Worm (Caenorhabditis elegans) whole organism, L4 larva: ENCODE data around the gene ZK550.6.

ENCODE experiments used
- F44E2.7 ChIP-seq: fragments of 200-800 bp; sonication (Bioruptor generic); IDR thresholded peaks from 2 replicates; pipeline ENCODE4 v2.1.2; 2022; ENCODE audit warnings: missing genetic modification characterization, missing compliant biosample characterization
- T20F7.1 ChIP-seq: fragments of 200-800 bp; sonication (Bioruptor generic); optimal IDR thresholded peaks from 2 replicates; lab custom pipeline; 2018; ENCODE audit warnings: mild to moderate bottlenecking, missing genetic modification characterization, missing compliant biosample characterization
- T26A8.4 ChIP-seq: fragments of 200-800 bp; sonication (Bioruptor generic); IDR thresholded peaks from 2 replicates; pipeline ENCODE4 v1.3.6; 2022; ENCODE audit warnings: missing genetic modification characterization, missing compliant biosample characterization
- ZK337.2 ChIP-seq: fragments of 200-800 bp; sonication (Bioruptor generic); IDR thresholded peaks from 2 replicates; pipeline ENCODE4 v1.3.6; 2022; ENCODE audit warnings: missing genetic modification reagents, missing genetic modification characterization, missing compliant biosample characterization
- aha-1 ChIP-seq: fragments of 150-350 bp; peaks from one replicate; lab custom pipeline; 2014; ENCODE audit warnings: missing biosample characterization, missing genetic modification characterization
- ama-1 ChIP-seq: fragments of 150-350 bp; optimal IDR thresholded peaks from 2 replicates; lab custom pipeline; 2014; ENCODE audit warnings: inconsistent platforms, mixed read lengths
- attf-4 ChIP-seq: sonication (generic microtip); optimal IDR thresholded peaks from 3 replicates; lab custom pipeline; 2017; ENCODE audit warnings: missing biosample characterization, missing genetic modification characterization
- ceh-28 ChIP-seq: fragments of 150-350 bp; optimal IDR thresholded peaks from 2 replicates; lab custom pipeline; 2014; ENCODE audit warnings: missing biosample characterization, missing genetic modification reagents, missing genetic modification characterization
- ceh-32 ChIP-seq: sonication (generic microtip); optimal IDR thresholded peaks from 2 replicates; lab custom pipeline; 2016; ENCODE audit warnings: mild to moderate bottlenecking, missing genetic modification characterization, missing compliant biosample characterization; ENCODE audit not compliant: poor library complexity
- ceh-82 ChIP-seq: sonication (generic microtip); optimal IDR thresholded peaks from 2 replicates; lab custom pipeline; 2017; ENCODE audit warnings: missing biosample characterization, missing genetic modification characterization
- daf-16 ChIP-seq, 3 experiments: sonication (generic microtip); optimal IDR thresholded peaks; 2 replicates each; lab custom pipeline; 2016 to 2017; ENCODE audit warnings: missing genetic modification characterization in 3 of 3, missing genetic modification reagents in 3 of 3, mild to moderate bottlenecking in 2 of 3, missing compliant biosample characterization in 2 of 3, missing biosample characterization in 1 of 3, moderate library complexity in 1 of 3
- dmd-6 ChIP-seq: fragments of 200-800 bp; sonication (Bioruptor generic); IDR thresholded peaks from 2 replicates; pipeline ENCODE4 v1.3.6; 2022; ENCODE audit warnings: missing genetic modification reagents, missing genetic modification characterization, missing compliant biosample characterization
- dmd-8 ChIP-seq: fragments of 200-800 bp; sonication (Bioruptor generic); IDR thresholded peaks from 2 replicates; pipeline ENCODE4 v1.3.6; 2022; ENCODE audit warnings: missing genetic modification characterization, missing compliant biosample characterization
- dve-1 ChIP-seq: sonication (generic microtip); optimal IDR thresholded peaks from 2 replicates; lab custom pipeline; 2017; ENCODE audit warnings: antibody characterized with exemption, mild to moderate bottlenecking, missing genetic modification characterization, missing compliant biosample characterization; ENCODE audit not compliant: insufficient read depth
- egl-27 ChIP-seq: sonication (generic microtip); optimal IDR thresholded peaks from 3 replicates; lab custom pipeline; 2017; ENCODE audit warnings: missing biosample characterization, missing genetic modification reagents, missing genetic modification characterization
- hif-1 ChIP-seq, 2 experiments: sonication (generic microtip); optimal IDR thresholded peaks; 2 replicates each; lab custom pipeline; 2016 to 2017; ENCODE audit warnings: missing compliant biosample characterization in 2 of 2, missing genetic modification characterization in 2 of 2, missing genetic modification reagents in 2 of 2, missing genotype in 2 of 2, mild to moderate bottlenecking in 1 of 2
- hlh-11 ChIP-seq: fragments of 200-800 bp; sonication (Bioruptor generic); optimal IDR thresholded peaks from 2 replicates; lab custom pipeline; 2018; ENCODE audit warnings: mild to moderate bottlenecking, missing genetic modification characterization, missing compliant biosample characterization
- hlh-30 ChIP-seq: sonication (generic microtip); optimal IDR thresholded peaks from 2 replicates; lab custom pipeline; 2017; ENCODE audit warnings: antibody characterized with exemption, mild to moderate bottlenecking, missing genetic modification characterization, missing compliant biosample characterization; ENCODE audit not compliant: insufficient read depth
- hmg-1.1 ChIP-seq: fragments of 200-800 bp; sonication (Bioruptor generic); IDR thresholded peaks from 2 replicates; pipeline ENCODE4 v1.3.6; 2022; ENCODE audit warnings: missing genetic modification reagents, missing genetic modification characterization, missing compliant biosample characterization
- jun-1 ChIP-seq: fragments of 150-350 bp; optimal IDR thresholded peaks from 2 replicates; lab custom pipeline; 2014; ENCODE audit warnings: missing biosample characterization, missing genetic modification reagents, missing genetic modification characterization
- lim-7 ChIP-seq: fragments of 200-800 bp; sonication (Bioruptor generic); IDR thresholded peaks from 2 replicates; pipeline ENCODE4 v1.3.6; 2022; ENCODE audit warnings: missing genetic modification characterization, missing compliant biosample characterization
- lin-1 ChIP-seq: fragments of 200-800 bp; sonication (Bioruptor generic); IDR thresholded peaks from 2 replicates; pipeline ENCODE4 v1.3.6; 2022; ENCODE audit warnings: missing genetic modification reagents, missing genetic modification characterization, missing compliant biosample characterization
- lin-13 ChIP-seq: fragments of 150-350 bp; optimal IDR thresholded peaks from 2 replicates; lab custom pipeline; 2014; ENCODE audit warnings: missing biosample characterization, missing genetic modification reagents, missing genetic modification characterization
- lin-29 ChIP-seq: fragments of 200-800 bp; sonication (Bioruptor generic); IDR thresholded peaks from 2 replicates; pipeline ENCODE4 v1.3.6; 2022; ENCODE audit warnings: missing genetic modification reagents, missing genetic modification characterization, missing compliant biosample characterization
- lir-3 ChIP-seq: sonication (generic microtip); optimal IDR thresholded peaks from 2 replicates; lab custom pipeline; 2016; ENCODE audit warnings: mild to moderate bottlenecking, missing genetic modification characterization, missing compliant biosample characterization
- lsy-2 ChIP-seq, 2 experiments: fragments of 150-350 bp in 1 of 2; sonication (generic microtip) in 1 of 2; optimal IDR thresholded peaks; 2 replicates each; lab custom pipeline; 2014 to 2017; ENCODE audit warnings: missing biosample characterization in 2 of 2, missing genetic modification characterization in 2 of 2
- mdl-1 ChIP-seq, 2 experiments: fragments of 150-350 bp in 1 of 2; sonication (generic microtip) in 1 of 2; optimal IDR thresholded peaks; 2 replicates each; lab custom pipeline; 2014 to 2017; ENCODE audit warnings: missing biosample characterization in 2 of 2, missing genetic modification characterization in 2 of 2
- mep-1 ChIP-seq: fragments of 150-350 bp; sonication (generic microtip); optimal IDR thresholded peaks from 3 replicates; lab custom pipeline; 2014; ENCODE audit warnings: missing biosample characterization, missing genetic modification characterization
- mes-2 ChIP-seq: sonication (generic microtip); optimal IDR thresholded peaks from 2 replicates; lab custom pipeline; 2016; ENCODE audit warnings: missing genotype, mild to moderate bottlenecking, missing genetic modification characterization, missing compliant biosample characterization; ENCODE audit not compliant: poor library complexity, severe bottlenecking
- mxl-3 ChIP-seq: fragments of 200-800 bp; sonication (Bioruptor generic); optimal IDR thresholded peaks from 2 replicates; lab custom pipeline; 2018; ENCODE audit warnings: mild to moderate bottlenecking, missing genetic modification characterization, missing compliant biosample characterization
- nhr-111 ChIP-seq: fragments of 200-800 bp; sonication (Bioruptor generic); optimal IDR thresholded peaks from 2 replicates; lab custom pipeline; 2018; ENCODE audit warnings: mild to moderate bottlenecking, missing genetic modification characterization, missing compliant biosample characterization
- nhr-237 ChIP-seq: sonication (generic microtip); optimal IDR thresholded peaks from 2 replicates; lab custom pipeline; 2017; ENCODE audit warnings: missing biosample characterization, missing genetic modification characterization
- nhr-28 ChIP-seq: fragments of 150-350 bp; optimal IDR thresholded peaks from 2 replicates; lab custom pipeline; 2014; ENCODE audit warnings: missing biosample characterization, missing genetic modification characterization
- nhr-42 ChIP-seq: fragments of 200-800 bp; sonication (Bioruptor generic); IDR thresholded peaks from 2 replicates; pipeline ENCODE4 v1.3.6; 2022; ENCODE audit warnings: missing genetic modification characterization, missing compliant biosample characterization
- nhr-48 ChIP-seq: sonication (generic microtip); optimal IDR thresholded peaks from 2 replicates; lab custom pipeline; 2016; ENCODE audit warnings: mild to moderate bottlenecking, missing genetic modification characterization, missing compliant biosample characterization
- nhr-6 ChIP-seq: fragments of 150-350 bp; optimal IDR thresholded peaks from 2 replicates; lab custom pipeline; 2014; ENCODE audit warnings: missing biosample characterization, missing genetic modification characterization
- nhr-77 ChIP-seq: fragments of 150-350 bp; optimal IDR thresholded peaks from 2 replicates; lab custom pipeline; 2014; ENCODE audit warnings: missing biosample characterization, missing genetic modification characterization
- pha-4 ChIP-seq, 2 experiments: fragments of 150-350 bp in 1 of 2; fragments of 200-800 bp in 1 of 2; sonication (Bioruptor generic) in 1 of 2; IDR thresholded peaks in 1 of 2; optimal IDR thresholded peaks in 1 of 2; 2 replicates each; pipeline versions ENCODE4 v1.3.6 to Lab custom; 2014 to 2022; ENCODE audit warnings: missing genetic modification characterization in 2 of 2, missing genetic modification reagents in 2 of 2, missing biosample characterization in 1 of 2, missing compliant biosample characterization in 1 of 2
- saeg-2 ChIP-seq: fragments of 200-800 bp; sonication (Bioruptor generic); IDR thresholded peaks from 2 replicates; pipeline ENCODE4 v1.3.6; 2022; ENCODE audit warnings: missing genetic modification reagents, missing genetic modification characterization, missing compliant biosample characterization
- spr-1 ChIP-seq: sonication (generic microtip); optimal IDR thresholded peaks from 2 replicates; lab custom pipeline; 2016; ENCODE audit warnings: mild to moderate bottlenecking, missing genetic modification characterization, missing compliant biosample characterization
- spr-3 ChIP-seq: fragments of 200-800 bp; sonication (Bioruptor generic); optimal IDR thresholded peaks from 2 replicates; lab custom pipeline; 2018; ENCODE audit warnings: mild to moderate bottlenecking, missing genetic modification characterization, missing compliant biosample characterization
- tra-1 ChIP-seq: fragments of 200-800 bp; sonication (Bioruptor generic); IDR thresholded peaks from 2 replicates; pipeline ENCODE4 v1.3.6; 2022; ENCODE audit warnings: missing genetic modification reagents, missing genetic modification characterization, missing compliant biosample characterization
- unc-62 ChIP-seq, 3 experiments: fragments of 150-350 bp in 1 of 3; sonication (generic microtip); optimal IDR thresholded peaks in 2 of 3; peaks in 1 of 3; 1 replicate in 1 of 3; 2 replicates in 2 of 3; lab custom pipeline; 2014 to 2017; ENCODE audit warnings: missing biosample characterization in 3 of 3, missing genetic modification characterization in 3 of 3, missing genetic modification reagents in 3 of 3, missing genotype in 1 of 3
- zip-2 ChIP-seq: fragments of 150-350 bp; optimal IDR thresholded peaks from 2 replicates; lab custom pipeline; 2014; ENCODE audit warnings: missing biosample characterization, missing genetic modification characterization
- ztf-11 ChIP-seq: fragments of 150-350 bp; optimal IDR thresholded peaks from 2 replicates; lab custom pipeline; 2014; ENCODE audit warnings: missing biosample characterization, missing genetic modification characterization
- ztf-7 ChIP-seq: fragments of 150-350 bp; optimal IDR thresholded peaks from 2 replicates; lab custom pipeline; 2014; ENCODE audit warnings: missing biosample characterization, missing genetic modification characterization

ZK550.6 gene

DNA sequence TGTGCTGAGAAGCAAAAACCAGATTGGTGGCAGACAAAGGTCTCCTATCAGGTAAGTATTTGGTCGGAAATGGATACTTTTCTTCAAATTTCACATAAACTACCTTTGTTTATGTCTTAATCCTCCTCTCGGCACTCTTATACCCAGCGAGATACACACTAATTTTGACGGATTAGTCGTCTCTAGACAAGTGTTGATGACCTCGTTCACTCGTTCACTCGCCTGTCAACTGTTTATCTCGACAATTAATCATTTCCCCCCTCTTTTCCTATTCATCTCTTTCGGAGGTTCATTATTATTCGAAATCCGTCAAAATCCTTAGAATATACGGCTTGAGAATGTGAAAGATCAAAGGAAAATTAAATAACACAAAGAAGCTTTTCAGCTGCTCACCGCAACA lies 7.4 kb upstream of the ZK550.6 start:
- TF ChIP-seq hlh-30 (tag; lab: Kevin White, UChicago) (no peak), ZK337.2 (GFP tag; lab: Robert Waterston, UW) (no peak), egl-27 (no peak), hif-1 (tag; optimal IDR thresholded peaks at IDR 0.05; lab: Kevin White, UChicago) (no peak), spr-3 (GFP tag; lab: Kevin White, UChicago) (no peak), unc-62 (GFP tag; optimal IDR thresholded peaks at IDR 0.05 in 1 of 2; lab: Kevin White, UChicago) (no peak), unc-62 (tag; optimal IDR thresholded peaks at IDR 0.05; lab: Kevin White, UChicago) (no peak), T26A8.4 (GFP tag; lab: Robert Waterston, UW) (no peak), lim-7 (GFP tag; lab: Robert Waterston, UW) (no peak), nhr-6 (no peak), nhr-237 (tag; lab: Kevin White, UChicago) (no peak), lin-1 (GFP tag; lab: Robert Waterston, UW) (no peak), lin-13 (GFP tag; lab: Kevin White, UChicago) (no peak), lir-3 (tag; lab: Kevin White, UChicago) (no peak), T20F7.1 (GFP tag; lab: Kevin White, UChicago) (no peak), ceh-32 (tag; lab: Kevin White, UChicago) (no peak), lin-29 (GFP tag; lab: Robert Waterston, UW) (no peak)

DNA sequence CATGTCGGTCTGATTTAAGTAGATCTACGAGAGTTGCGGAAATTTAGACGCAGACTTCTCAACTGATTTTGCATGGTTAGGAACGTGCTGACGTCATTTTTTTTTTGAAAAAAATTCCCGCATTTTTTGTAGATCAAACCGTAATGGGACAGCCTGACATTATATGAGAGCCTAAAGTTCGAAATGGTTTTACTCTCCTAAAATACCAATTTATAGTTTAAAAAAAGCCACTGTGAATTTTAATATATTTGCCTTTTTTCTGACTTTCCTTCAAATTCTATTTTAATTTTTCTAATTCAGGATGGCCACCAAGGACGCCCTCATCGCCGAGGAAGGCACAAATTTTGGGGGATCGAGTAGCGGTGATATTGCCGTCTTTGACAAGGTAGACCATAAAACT lies 6.8 kb upstream of the ZK550.6 start, which contains the start of gene atgp-1:
TSS of gene atgp-1 (plus strand) at position 301 of the 400 bp plus-strand sequence.
- TF ChIP-seq nhr-42 (GFP tag; lab: Robert Waterston, UW) (no peak), pha-4 (GFP tag; IDR thresholded peaks at IDR 0.05; lab: Robert Waterston, UW) (no peak), pha-4 (tag; optimal IDR thresholded peaks at IDR 0.05; lab: Kevin White, UChicago) (no peak), nhr-77 (tag; lab: Kevin White, UChicago) (no peak), egl-27 (no peak), F44E2.7 (GFP tag; lab: Robert Waterston, UW) (no peak), ceh-82 (tag; lab: Kevin White, UChicago) (no peak), jun-1 (tag; lab: Kevin White, UChicago) (no peak)

DNA sequence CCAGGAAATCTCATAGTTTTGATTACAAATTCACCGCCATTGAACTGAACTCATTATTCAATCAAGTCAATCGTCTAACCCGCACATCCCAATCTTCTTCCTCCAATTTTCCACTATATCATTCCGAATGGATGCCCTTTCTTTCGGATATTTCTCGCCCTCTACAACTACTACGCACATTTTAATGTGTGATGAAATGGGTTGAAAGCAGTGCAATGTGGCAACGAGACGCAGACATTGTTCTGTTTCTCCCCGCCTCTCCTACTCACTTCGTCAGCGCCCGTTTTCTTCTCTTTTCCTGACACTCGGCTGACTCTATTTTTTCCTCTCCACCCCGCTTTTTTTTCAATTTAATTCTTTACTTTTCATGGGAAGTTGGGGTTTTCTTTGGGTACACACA lies 6.3 kb upstream of the ZK550.6 start:
- TF ChIP-seq hlh-30 (tag; lab: Kevin White, UChicago) (peak; percentile 46), hif-1 (tag; optimal IDR thresholded peaks at IDR 0.05; lab: Kevin White, UChicago) (peak in 1 of 2 experiments; percentile 38), attf-4 (tag; lab: Kevin White, UChicago) (no peak), ZK337.2 (GFP tag; lab: Robert Waterston, UW) (no peak), mes-2 (tag; lab: Kevin White, UChicago) (peak; percentile 58), dmd-8 (GFP tag; lab: Robert Waterston, UW) (no peak), ztf-7 (no peak), nhr-111 (GFP tag; lab: Kevin White, UChicago) (no peak), nhr-77 (tag; lab: Kevin White, UChicago) (no peak), mdl-1 (tag; optimal IDR thresholded peaks at IDR 0.05; lab: Kevin White, UChicago) (no peak), T20F7.1 (GFP tag; lab: Kevin White, UChicago) (no peak), ceh-28 (tag; lab: Kevin White, UChicago) (no peak), nhr-28 (peak; percentile 50), daf-16 (GFP tag; optimal IDR thresholded peaks at IDR 0.05; lab: Kevin White, UChicago) (no peak), daf-16 (tag; optimal IDR thresholded peaks at IDR 0.05; lab: Kevin White, UChicago) (peak; percentile 19), mxl-3 (GFP tag; lab: Kevin White, UChicago) (peak; percentile 35), aha-1 (tag; lab: Kevin White, UChicago) (peak; percentile 97), lsy-2 (tag; optimal IDR thresholded peaks at IDR 0.05; lab: Kevin White, UChicago) (peak in 1 of 2 experiments; percentile 23), nhr-48 (tag; lab: Kevin White, UChicago) (no peak), ztf-11 (tag; lab: Kevin White, UChicago) (no peak), ama-1 (peak; percentile 29), saeg-2 (no peak), dmd-6 (GFP tag; lab: Robert Waterston, UW) (peak; percentile 32; the same call in 1 of the 2 replicates), tra-1 (GFP tag; lab: Robert Waterston, UW) (no peak), dve-1 (tag; lab: Kevin White, UChicago) (peak; percentile 17), spr-1 (tag; lab: Kevin White, UChicago) (no peak), hmg-1.1 (GFP tag; lab: Robert Waterston, UW) (peak; percentile 72), mep-1 (tag; lab: Kevin White, UChicago) (peak; percentile 60), zip-2 (tag; lab: Kevin White, UChicago) (no peak), hlh-11 (peak; percentile 47)
